Fruit fly (Drosophila melanogaster) whole organism, embryonic: Measurements from ENCODE around the gene Gk2.

Source experiments
- Ada2b ChIP-seq: fragments of 200-800 bp; sonication (Bioruptor generic); IDR thresholded peaks from 2 replicates; pipeline ENCODE4 v1.3.6; 2022; ENCODE audit warnings: missing biosample characterization, missing genetic modification characterization
- BtbVII ChIP-seq: fragments of 200-800 bp; sonication (Bioruptor generic); optimal IDR thresholded peaks from 3 replicates; lab custom pipeline; 2017; ENCODE audit warnings: missing biosample characterization, mild to moderate bottlenecking, missing genetic modification characterization
- CG10209 ChIP-seq: fragments of 200-800 bp; sonication (Bioruptor generic); optimal IDR thresholded peaks from 3 replicates; lab custom pipeline; 2017; ENCODE audit warnings: missing biosample characterization, mild to moderate bottlenecking, missing genetic modification characterization, missing genetic modification reagents
- CG10321 ChIP-seq: fragments of 200-800 bp; sonication (Bioruptor generic); IDR thresholded peaks from 2 replicates; pipeline ENCODE4 v1.3.6; 2022; ENCODE audit warnings: missing biosample characterization, missing genetic modification characterization
- CG10654 ChIP-seq: fragments of 200-800 bp; sonication (Bioruptor generic); optimal IDR thresholded peaks from 2 replicates; lab custom pipeline; 2016; ENCODE audit warnings: missing biosample characterization, missing genetic modification characterization
- CG11560 ChIP-seq: fragments of 200-800 bp; sonication (Bioruptor generic); IDR thresholded peaks from 3 replicates; pipeline ENCODE4 v1.3.6; 2022; ENCODE audit warnings: missing biosample characterization, missing genetic modification characterization
- CG12219 ChIP-seq: fragments of 200-800 bp; sonication (Bioruptor generic); optimal IDR thresholded peaks from 3 replicates; lab custom pipeline; 2018; ENCODE audit warnings: missing biosample characterization, mild to moderate bottlenecking, missing genetic modification characterization
- CG17359 ChIP-seq: fragments of 200-800 bp; sonication (Bioruptor generic); optimal IDR thresholded peaks from 3 replicates; lab custom pipeline; 2018; ENCODE audit warnings: missing biosample characterization, mild to moderate bottlenecking, missing genetic modification characterization, moderate library complexity
- CG18764 ChIP-seq: fragments of 200-800 bp; sonication (Bioruptor generic); optimal IDR thresholded peaks from 3 replicates; lab custom pipeline; 2016; ENCODE audit warnings: missing biosample characterization, missing genetic modification characterization
- CG2678 ChIP-seq: fragments of 200-800 bp; sonication (Bioruptor generic); optimal IDR thresholded peaks from 3 replicates; lab custom pipeline; 2019; ENCODE audit warnings: missing biosample characterization, mild to moderate bottlenecking, missing genetic modification characterization, moderate library complexity
- CG30431 ChIP-seq: fragments of 200-800 bp; sonication (Bioruptor generic); optimal IDR thresholded peaks from 2 replicates; lab custom pipeline; 2017; ENCODE audit warnings: missing biosample characterization, missing genetic modification characterization
- CG6813 ChIP-seq: fragments of 200-800 bp; sonication (Bioruptor generic); optimal IDR thresholded peaks from 2 replicates; lab custom pipeline; 2017; ENCODE audit warnings: missing biosample characterization, missing genetic modification characterization, mild to moderate bottlenecking, moderate library complexity, missing genetic modification reagents
- CG7271 ChIP-seq: fragments of 200-800 bp; sonication (Bioruptor generic); optimal IDR thresholded peaks from 2 replicates; lab custom pipeline; 2018; ENCODE audit warnings: missing biosample characterization, mild to moderate bottlenecking, missing genetic modification characterization, moderate library complexity
- CG8089 ChIP-seq: fragments of 200-800 bp; sonication (Bioruptor generic); optimal IDR thresholded peaks from 3 replicates; lab custom pipeline; 2016; ENCODE audit warnings: missing biosample characterization, missing genetic modification characterization
- CG9215 ChIP-seq: fragments of 200-800 bp; sonication (Bioruptor generic); IDR thresholded peaks from 2 replicates; pipeline ENCODE4 v1.3.6; 2022; ENCODE audit warnings: missing biosample characterization, missing genetic modification characterization
- CG9876 ChIP-seq: fragments of 200-800 bp; sonication (Bioruptor generic); optimal IDR thresholded peaks from 2 replicates; lab custom pipeline; 2016; ENCODE audit warnings: missing biosample characterization, missing genetic modification characterization
- Gug ChIP-seq: fragments of 200-800 bp; sonication (Bioruptor generic); IDR thresholded peaks from 4 replicates; pipeline ENCODE4 v1.3.6; 2022; ENCODE audit warnings: missing biosample characterization, missing genetic modification characterization
- HHEX ChIP-seq: fragments of 200-800 bp; sonication (Bioruptor generic); optimal IDR thresholded peaks from 3 replicates; lab custom pipeline; 2017; ENCODE audit warnings: missing biosample characterization, mild to moderate bottlenecking, missing genetic modification characterization, missing genetic modification reagents
- HLH4C ChIP-seq: fragments of 200-800 bp; sonication (Bioruptor generic); IDR thresholded peaks from 3 replicates; pipeline ENCODE4 v1.3.6; 2022; ENCODE audit warnings: missing biosample characterization, missing genetic modification characterization; ENCODE audit not compliant: partially characterized antibody
- Hr3 ChIP-seq: fragments of 200-800 bp; sonication (Bioruptor generic); optimal IDR thresholded peaks from 3 replicates; lab custom pipeline; 2016; ENCODE audit warnings: missing biosample characterization, missing genetic modification characterization
- Hr78 ChIP-seq, 2 experiments: fragments of 200-800 bp in 1 of 2; fragments of >200 bp in 1 of 2; sonication (Bioruptor generic) in 1 of 2; optimal IDR thresholded peaks; 2 replicates each; lab custom pipeline; 2017 to 2019; ENCODE audit warnings: missing biosample characterization in 2 of 2, missing genetic modification characterization in 2 of 2, mild to moderate bottlenecking in 1 of 2, moderate library complexity in 1 of 2
- Jarid2 ChIP-seq: fragments of 200-800 bp; sonication (Bioruptor generic); optimal IDR thresholded peaks from 3 replicates; lab custom pipeline; 2017; ENCODE audit warnings: mild to moderate bottlenecking, missing biosample characterization, missing genetic modification reagents, missing genetic modification characterization
- NK7.1 ChIP-seq: fragments of 200-800 bp; sonication (Bioruptor generic); optimal IDR thresholded peaks from 3 replicates; lab custom pipeline; 2016; ENCODE audit warnings: missing biosample characterization, missing genetic modification characterization
- Rfx ChIP-seq: fragments of 200-800 bp; sonication (Bioruptor generic); IDR thresholded peaks from 2 replicates; pipeline ENCODE4 v1.3.6; 2022; ENCODE audit warnings: missing biosample characterization, missing genetic modification characterization
- TFAM ChIP-seq: fragments of 200-800 bp; sonication (Bioruptor generic); optimal IDR thresholded peaks from 2 replicates; lab custom pipeline; 2017; ENCODE audit warnings: missing biosample characterization, missing genetic modification characterization, inconsistent platforms
- ara ChIP-seq: fragments of 200-800 bp; sonication (Bioruptor generic); IDR thresholded peaks from 2 replicates; pipeline ENCODE4 v1.3.6; 2022; ENCODE audit warnings: missing biosample characterization, missing genetic modification characterization
- ase ChIP-seq: fragments of 200-800 bp; sonication (Bioruptor generic); IDR thresholded peaks from 3 replicates; pipeline ENCODE4 v1.3.6; 2022; ENCODE audit warnings: missing biosample characterization, missing genetic modification characterization
- cad ChIP-seq: fragments of >200 bp; optimal IDR thresholded peaks from 2 replicates; lab custom pipeline; 2017; ENCODE audit warnings: missing biosample characterization, missing genetic modification characterization
- chinmo ChIP-seq: fragments of 200-800 bp; sonication (Bioruptor generic); IDR thresholded peaks from 4 replicates; pipeline ENCODE4 v1.3.6; 2022; ENCODE audit warnings: missing biosample characterization, missing genetic modification characterization; ENCODE audit not compliant: partially characterized antibody
- chn ChIP-seq: fragments of 200-800 bp; sonication (Bioruptor generic); optimal IDR thresholded peaks from 2 replicates; lab custom pipeline; 2016; ENCODE audit warnings: missing biosample characterization, missing genetic modification characterization
- dpn ChIP-seq, 2 experiments: fragments of 200-800 bp; sonication (Bioruptor generic); optimal IDR thresholded peaks; 3 replicates each; lab custom pipeline; 2016; ENCODE audit warnings: missing biosample characterization in 2 of 2, missing genetic modification characterization in 2 of 2
- fd3F ChIP-seq: fragments of 200-800 bp; sonication (Bioruptor generic); optimal IDR thresholded peaks from 2 replicates; lab custom pipeline; 2018; ENCODE audit warnings: missing biosample characterization, mild to moderate bottlenecking, missing genetic modification characterization, moderate library complexity
- fu2 ChIP-seq: fragments of 200-800 bp; sonication (Bioruptor generic); optimal IDR thresholded peaks from 2 replicates; lab custom pipeline; 2016; ENCODE audit warnings: missing biosample characterization, missing genetic modification characterization
- gfzf ChIP-seq: fragments of 200-800 bp; sonication (Bioruptor generic); optimal IDR thresholded peaks from 2 replicates; lab custom pipeline; 2016; ENCODE audit warnings: missing biosample characterization, mild to moderate bottlenecking, missing genetic modification characterization, moderate library complexity
- grn ChIP-seq: fragments of 200-800 bp; sonication (Bioruptor generic); optimal IDR thresholded peaks from 3 replicates; lab custom pipeline; 2017; ENCODE audit warnings: missing biosample characterization, missing genetic modification characterization
- hbn ChIP-seq: fragments of 200-800 bp; sonication (Bioruptor generic); IDR thresholded peaks from 2 replicates; pipeline ENCODE4 v1.3.6; 2022; ENCODE audit warnings: missing biosample characterization, missing genetic modification characterization; ENCODE audit not compliant: partially characterized antibody
- inv ChIP-seq: fragments of 200-800 bp; sonication (Bioruptor generic); IDR thresholded peaks from 2 replicates; pipeline ENCODE4 v1.3.6; 2022; ENCODE audit warnings: missing biosample characterization, missing genetic modification characterization; ENCODE audit not compliant: partially characterized antibody
- klu ChIP-seq: fragments of 200-800 bp; sonication (Bioruptor generic); IDR thresholded peaks from 2 replicates; pipeline ENCODE4 v1.3.6; 2022; ENCODE audit warnings: missing biosample characterization, missing genetic modification characterization
- knrl ChIP-seq: fragments of 200-800 bp; sonication (Bioruptor generic); IDR thresholded peaks from 3 replicates; pipeline ENCODE4 v1.3.6; 2022; ENCODE audit warnings: missing biosample characterization, missing genetic modification characterization; ENCODE audit not compliant: partially characterized antibody
- lbe ChIP-seq: fragments of 200-800 bp; sonication (Bioruptor generic); optimal IDR thresholded peaks from 2 replicates; lab custom pipeline; 2016; ENCODE audit warnings: missing biosample characterization, mild to moderate bottlenecking, missing genetic modification characterization
- lmd ChIP-seq: fragments of 200-800 bp; sonication (Bioruptor generic); IDR thresholded peaks from 2 replicates; pipeline ENCODE4 v1.3.6; 2022; ENCODE audit warnings: missing biosample characterization, missing genetic modification characterization
- otp ChIP-seq: fragments of 200-800 bp; sonication (Bioruptor generic); IDR thresholded peaks from 3 replicates; pipeline ENCODE4, ENCODE4 v1.3.6; 2022; ENCODE audit warnings: missing biosample characterization, missing genetic modification characterization
- pnt ChIP-seq: fragments of 200-800 bp; sonication (Bioruptor generic); optimal IDR thresholded peaks from 3 replicates; lab custom pipeline; 2016; ENCODE audit warnings: missing biosample characterization, missing genetic modification characterization
- shn ChIP-seq: fragments of 200-800 bp; sonication (Bioruptor generic); optimal IDR thresholded peaks from 3 replicates; lab custom pipeline; 2016; ENCODE audit warnings: missing biosample characterization, missing genetic modification characterization
- sim ChIP-seq: fragments of 200-800 bp; sonication (Bioruptor generic); IDR thresholded peaks from 2 replicates; pipeline ENCODE4 v1.3.6; 2022; ENCODE audit warnings: missing biosample characterization, missing genetic modification characterization
- sr ChIP-seq: fragments of 200-800 bp; sonication (Bioruptor generic); IDR thresholded peaks from 3 replicates; pipeline ENCODE4 v1.3.6; 2022; ENCODE audit warnings: missing biosample characterization, missing genetic modification characterization
- trem ChIP-seq: fragments of 200-800 bp; optimal IDR thresholded peaks from 3 replicates; lab custom pipeline; 2019; ENCODE audit warnings: missing biosample characterization, mild to moderate bottlenecking, missing genetic modification characterization, moderate library complexity
- vfl ChIP-seq: fragments of 200-800 bp; sonication (Bioruptor generic); optimal IDR thresholded peaks from 2 replicates; lab custom pipeline; 2016; ENCODE audit warnings: missing biosample characterization, missing genetic modification characterization

Gk2 gene

dm6 chr3L:1774713-1775648 is 36.8 kb downstream of the Gk2 start, which contains the start of the genes CG13933 and PolD2 (continued):
- peak; percentile 93 for TF ChIP-seq CG12219 (GFP tag; lab: Kevin White, UChicago)
- peak; percentile 85 for TF ChIP-seq CG10321 (GFP tag; lab: Robert Waterston, UW)
- peak; percentile 95 for TF ChIP-seq CG30431 (GFP tag; lab: Kevin White, UChicago)
- peak; percentile 91 for TF ChIP-seq CG17359
- peak; percentile 78 for TF ChIP-seq HHEX (GFP tag; lab: Kevin White, UChicago)
- no peak for TF ChIP-seq CG10654
- TF ChIP-seq hbn (GFP tag; lab: Robert Waterston, UW): peak; percentile 69
- peak; percentile 67 for TF ChIP-seq vfl
- peak; percentile 96 for TF ChIP-seq Rfx (GFP tag; lab: Robert Waterston, UW)
- no peak for TF ChIP-seq gfzf (GFP tag; lab: Kevin White, UChicago)
- peak; percentile 65; the same call in 1 of the 4 replicates for TF ChIP-seq chinmo (GFP tag; lab: Robert Waterston, UW)
- peak; percentile 95 for TF ChIP-seq Ada2b (GFP tag; lab: Robert Waterston, UW)
- TF ChIP-seq Jarid2 (GFP tag; lab: Kevin White, UChicago): no peak
- TF ChIP-seq shn (GFP tag; lab: Kevin White, UChicago): peak; percentile 23
- no peak for TF ChIP-seq BtbVII (GFP tag; lab: Kevin White, UChicago)
- peak; percentile 92 for TF ChIP-seq CG2678 (tag; lab: Kevin White, UChicago)
- peak; percentile 64 for TF ChIP-seq inv (GFP tag; lab: Robert Waterston, UW)
- peak; percentile 92 for TF ChIP-seq ase (GFP tag; lab: Robert Waterston, UW)
- TF ChIP-seq sr: peak; percentile 48; the same call in 1 of the 3 replicates
- no peak for TF ChIP-seq lbe (GFP tag; lab: Kevin White, UChicago)
- peak; percentile 52 for TF ChIP-seq CG9876
- peak; percentile 85 for TF ChIP-seq CG7271 (tag; lab: Kevin White, UChicago)
- peak; percentile 88 for TF ChIP-seq trem
- TF ChIP-seq TFAM (GFP tag; lab: Kevin White, UChicago): peak; percentile 20
- TF ChIP-seq Gug (GFP tag; lab: Robert Waterston, UW): peak; percentile 67; the same call in 2 of the 4 replicates
- TF ChIP-seq CG6813 (GFP tag; lab: Kevin White, UChicago): peak; percentile 82
- peak; percentile 86 for TF ChIP-seq chn (GFP tag; lab: Kevin White, UChicago)
- TF ChIP-seq CG8089: peak; percentile 68
- peak; percentile 98 for TF ChIP-seq fd3F (GFP tag; lab: Kevin White, UChicago)
- TF ChIP-seq dpn (GFP tag; optimal IDR thresholded peaks at IDR 0.05; lab: Kevin White, UChicago): peak; percentile 53 to 98
- TF ChIP-seq NK7.1 (GFP tag; lab: Kevin White, UChicago): no peak
- peak; percentile 95 for TF ChIP-seq HLH4C
- peak; percentile 92 for TF ChIP-seq CG9215 (GFP tag; lab: Robert Waterston, UW)
- TF ChIP-seq cad (GFP tag; lab: Kevin White, UChicago): no peak
- peak; percentile 98 for TF ChIP-seq otp (GFP tag; lab: Robert Waterston, UW)
- TF ChIP-seq sim (GFP tag; lab: Robert Waterston, UW): peak; percentile 65; the same call in 1 of the 2 replicates
- TF ChIP-seq lmd (GFP tag; lab: Robert Waterston, UW): peak; percentile 88
- TF ChIP-seq Hr3: peak; percentile 99
- peak; percentile 59; the same call in 2 of the 3 replicates for TF ChIP-seq knrl (GFP tag; lab: Robert Waterston, UW)
- peak; percentile 83 for TF ChIP-seq CG11560 (tag; lab: Robert Waterston, UW)
- TF ChIP-seq Hr78 (GFP tag; optimal IDR thresholded peaks at IDR 0.05; lab: Kevin White, UChicago): no peak
- no peak for TF ChIP-seq grn
- TF ChIP-seq pnt (GFP tag; lab: Kevin White, UChicago): peak; percentile 77
- TF ChIP-seq fu2: peak; percentile 72
- TF ChIP-seq klu: peak; percentile 61; the same call in 1 of the 2 replicates
- peak; percentile 97 for TF ChIP-seq ara (GFP tag; lab: Robert Waterston, UW)
- no peak for TF ChIP-seq CG18764 (GFP tag; lab: Kevin White, UChicago)
- peak; percentile 97 for TF ChIP-seq CG10209 (GFP tag; lab: Kevin White, UChicago)
